Fruit fly (Drosophila melanogaster) whole organism, embryonic: ENCODE results near the gene CG44142.
A peak's percentile ranks its signal among the peaks of the same experiment; 100 is the strongest.

ENCODE experiments used
- Aef1 ChIP-seq: fragments of 200-800 bp; sonication (Bioruptor generic); IDR thresholded peaks from 3 replicates; pipeline ENCODE4 v1.3.6; 2022; ENCODE audit warnings: missing biosample characterization, missing genetic modification characterization
- Atf3 ChIP-seq: fragments of 200-800 bp; sonication (Bioruptor generic); optimal IDR thresholded peaks from 3 replicates; lab custom pipeline; 2016; ENCODE audit warnings: missing biosample characterization, missing genetic modification characterization
- CG10267 ChIP-seq: fragments of 200-800 bp; sonication (Bioruptor generic); optimal IDR thresholded peaks from 2 replicates; lab custom pipeline; 2018; ENCODE audit warnings: missing biosample characterization, mild to moderate bottlenecking, missing genetic modification characterization, moderate library complexity
- CG10543 ChIP-seq: fragments of 200-800 bp; sonication (Bioruptor generic); optimal IDR thresholded peaks from 3 replicates; lab custom pipeline; 2017; ENCODE audit warnings: missing biosample characterization, mild to moderate bottlenecking, missing genetic modification characterization, moderate library complexity
- CG10959 ChIP-seq: fragments of 200-800 bp; sonication (Bioruptor generic); IDR thresholded peaks from 2 replicates; pipeline ENCODE4 v1.3.6; 2022; ENCODE audit warnings: missing biosample characterization, missing genetic modification characterization
- CG11456 ChIP-seq: fragments of 200-800 bp; sonication (Bioruptor generic); IDR thresholded peaks from 3 replicates; pipeline ENCODE4 v1.3.6; 2022; ENCODE audit warnings: missing biosample characterization, missing genetic modification characterization
- CG11504 ChIP-seq: fragments of 200-800 bp; sonication (Bioruptor generic); optimal IDR thresholded peaks from 3 replicates; lab custom pipeline; 2019; ENCODE audit warnings: missing biosample characterization, mild to moderate bottlenecking, missing genetic modification characterization, moderate library complexity
- CG13287 ChIP-seq: fragments of 200-800 bp; sonication (Bioruptor generic); IDR thresholded peaks from 2 replicates; pipeline ENCODE4 v1.3.6; 2022; ENCODE audit warnings: missing biosample characterization, missing genetic modification characterization; ENCODE audit not compliant: partially characterized antibody
- CG14667 ChIP-seq: fragments of 200-800 bp; sonication (Bioruptor generic); IDR thresholded peaks from 2 replicates; pipeline ENCODE4 v1.3.6; 2022; ENCODE audit warnings: missing biosample characterization, missing genetic modification characterization
- CG14965 ChIP-seq: fragments of 200-800 bp; sonication (Bioruptor generic); optimal IDR thresholded peaks from 2 replicates; lab custom pipeline; 2016; ENCODE audit warnings: missing biosample characterization, missing genetic modification characterization, borderline replicate concordance
- CG1792 ChIP-seq: fragments of 200-800 bp; sonication (Bioruptor generic); optimal IDR thresholded peaks from 2 replicates; lab custom pipeline; 2016; ENCODE audit warnings: missing biosample characterization, missing genetic modification characterization
- CG1832 ChIP-seq: fragments of 200-800 bp; sonication (Bioruptor generic); optimal IDR thresholded peaks from 2 replicates; lab custom pipeline; 2017; ENCODE audit warnings: missing biosample characterization, mild to moderate bottlenecking, missing genetic modification characterization, inconsistent platforms
- CG2116 ChIP-seq: fragments of 200-800 bp; sonication (Bioruptor generic); optimal IDR thresholded peaks from 3 replicates; lab custom pipeline; 2018; ENCODE audit warnings: missing biosample characterization, mild to moderate bottlenecking, missing genetic modification characterization
- CG2120 ChIP-seq: fragments of 200-800 bp; sonication (Bioruptor generic); optimal IDR thresholded peaks from 3 replicates; lab custom pipeline; 2016; ENCODE audit warnings: missing biosample characterization, missing genetic modification characterization
- CG32532 ChIP-seq: fragments of 200-800 bp; sonication (Bioruptor generic); IDR thresholded peaks from 2 replicates; pipeline ENCODE4 v1.3.6; 2022; ENCODE audit warnings: missing biosample characterization, missing genetic modification characterization
- CG33213 ChIP-seq: fragments of 200-800 bp; sonication (Bioruptor generic); optimal IDR thresholded peaks from 3 replicates; lab custom pipeline; 2016; ENCODE audit warnings: missing biosample characterization, missing genetic modification characterization
- CG34422 ChIP-seq: fragments of 200-800 bp; sonication (Bioruptor generic); IDR thresholded peaks from 3 replicates; pipeline ENCODE4 v1.3.6; 2022; ENCODE audit warnings: missing biosample characterization, missing genetic modification characterization
- CG43689 ChIP-seq: fragments of 200-800 bp; sonication (Bioruptor generic); IDR thresholded peaks from 2 replicates; pipeline ENCODE4 v1.3.6; 2022; ENCODE audit warnings: missing biosample characterization, missing genetic modification characterization
- CG4854 ChIP-seq: fragments of 200-800 bp; sonication (Bioruptor generic); optimal IDR thresholded peaks from 2 replicates; lab custom pipeline; 2016; ENCODE audit warnings: missing biosample characterization, missing genetic modification characterization, inconsistent platforms
- CG6654 ChIP-seq: fragments of 200-800 bp; sonication (Bioruptor generic); optimal IDR thresholded peaks from 2 replicates; lab custom pipeline; 2017; ENCODE audit warnings: missing biosample characterization, mild to moderate bottlenecking, missing genetic modification characterization
- CG6854 ChIP-seq: fragments of 200-800 bp; sonication (Bioruptor generic); optimal IDR thresholded peaks from 3 replicates; lab custom pipeline; 2017; ENCODE audit warnings: missing biosample characterization, mild to moderate bottlenecking, missing genetic modification characterization
- CG7357 ChIP-seq: fragments of 200-800 bp; sonication (Bioruptor generic); IDR thresholded peaks from 3 replicates; pipeline ENCODE4 v1.3.6; 2022; ENCODE audit warnings: missing biosample characterization, missing genetic modification characterization
- CG8924 ChIP-seq: fragments of 200-800 bp; optimal IDR thresholded peaks from 3 replicates; lab custom pipeline; 2019; ENCODE audit warnings: missing biosample characterization, mild to moderate bottlenecking, missing genetic modification characterization, moderate library complexity
- CHES-1-like ChIP-seq: fragments of 200-800 bp; sonication (Bioruptor generic); optimal IDR thresholded peaks from 2 replicates; lab custom pipeline; 2016; ENCODE audit warnings: missing biosample characterization, missing genetic modification characterization
- Dek ChIP-seq: fragments of 200-800 bp; sonication (Bioruptor generic); optimal IDR thresholded peaks from 3 replicates; lab custom pipeline; 2019; ENCODE audit warnings: missing biosample characterization, mild to moderate bottlenecking, missing genetic modification characterization, moderate library complexity
- Doc2 ChIP-seq: fragments of 200-800 bp; sonication (Bioruptor generic); IDR thresholded peaks from 2 replicates; pipeline ENCODE4 v1.3.6; 2022; ENCODE audit warnings: missing biosample characterization, missing genetic modification characterization
- Fer1 ChIP-seq: fragments of 200-800 bp; sonication (Bioruptor generic); optimal IDR thresholded peaks from 2 replicates; lab custom pipeline; 2017; ENCODE audit warnings: missing biosample characterization, mild to moderate bottlenecking, missing genetic modification characterization
- HmgD ChIP-seq: fragments of 200-800 bp; sonication (Bioruptor generic); optimal IDR thresholded peaks from 3 replicates; lab custom pipeline; 2016; ENCODE audit warnings: missing biosample characterization, missing genetic modification characterization
- Hmx ChIP-seq: fragments of 200-800 bp; sonication (Bioruptor generic); optimal IDR thresholded peaks from 2 replicates; lab custom pipeline; 2016; ENCODE audit warnings: missing biosample characterization, missing genetic modification characterization
- Hr3 ChIP-seq: fragments of 200-800 bp; sonication (Bioruptor generic); optimal IDR thresholded peaks from 3 replicates; lab custom pipeline; 2016; ENCODE audit warnings: missing biosample characterization, missing genetic modification characterization
- Myb ChIP-seq: fragments of 200-800 bp; sonication (Bioruptor generic); optimal IDR thresholded peaks from 2 replicates; lab custom pipeline; 2016; ENCODE audit warnings: missing biosample characterization, missing genetic modification characterization
- NC2β ChIP-seq: fragments of 200-800 bp; sonication (Bioruptor generic); optimal IDR thresholded peaks from 2 replicates; lab custom pipeline; 2016; ENCODE audit warnings: missing biosample characterization, missing genetic modification characterization
- PHDP ChIP-seq: fragments of 200-800 bp; sonication (Bioruptor generic); optimal IDR thresholded peaks from 3 replicates; lab custom pipeline; 2018; ENCODE audit warnings: missing biosample characterization, mild to moderate bottlenecking, missing genetic modification characterization, moderate library complexity
- Rfx ChIP-seq: fragments of 200-800 bp; sonication (Bioruptor generic); IDR thresholded peaks from 2 replicates; pipeline ENCODE4 v1.3.6; 2022; ENCODE audit warnings: missing biosample characterization, missing genetic modification characterization
- Sox100B ChIP-seq: fragments of 200-800 bp; sonication (Bioruptor generic); optimal IDR thresholded peaks from 3 replicates; lab custom pipeline; 2018; ENCODE audit warnings: missing biosample characterization, mild to moderate bottlenecking, missing genetic modification characterization
- Sry-β ChIP-seq: fragments of 200-800 bp; sonication (Bioruptor generic); optimal IDR thresholded peaks from 2 replicates; lab custom pipeline; 2018; ENCODE audit warnings: missing biosample characterization, mild to moderate bottlenecking, missing genetic modification characterization, moderate library complexity
- Stat92E ChIP-seq, 3 experiments: fragments of >200 bp in 2 of 3; fragments of 200-800 bp in 1 of 3; sonication (Bioruptor generic) in 1 of 3; optimal IDR thresholded peaks; 2 replicates each; lab custom pipeline; 2017 to 2019; ENCODE audit warnings: missing biosample characterization in 3 of 3, missing genetic modification characterization in 3 of 3, mild to moderate bottlenecking in 1 of 3, moderate library complexity in 1 of 3
- Trl ChIP-seq, 3 experiments: fragments of >200 bp in 2 of 3; fragments of 200-800 bp in 1 of 3; sonication (Bioruptor generic) in 1 of 3; optimal IDR thresholded peaks; 2 replicates in 1 of 3; 3 replicates in 2 of 3; lab custom pipeline; 2016 to 2017; ENCODE audit warnings: missing biosample characterization in 1 of 3, missing genetic modification characterization in 1 of 3
- chinmo ChIP-seq: fragments of 200-800 bp; sonication (Bioruptor generic); IDR thresholded peaks from 4 replicates; pipeline ENCODE4 v1.3.6; 2022; ENCODE audit warnings: missing biosample characterization, missing genetic modification characterization; ENCODE audit not compliant: partially characterized antibody
- dpn ChIP-seq, 2 experiments: fragments of 200-800 bp; sonication (Bioruptor generic); optimal IDR thresholded peaks; 3 replicates each; lab custom pipeline; 2016; ENCODE audit warnings: missing biosample characterization in 2 of 2, missing genetic modification characterization in 2 of 2
- kah ChIP-seq: fragments of 200-800 bp; sonication (Bioruptor generic); optimal IDR thresholded peaks from 2 replicates; lab custom pipeline; 2018; ENCODE audit warnings: missing biosample characterization, mild to moderate bottlenecking, missing genetic modification characterization
- lilli ChIP-seq: fragments of 200-800 bp; sonication (Bioruptor generic); optimal IDR thresholded peaks from 3 replicates; lab custom pipeline; 2016; ENCODE audit warnings: missing biosample characterization, missing genetic modification characterization
- pita ChIP-seq: fragments of 200-800 bp; sonication (Bioruptor generic); optimal IDR thresholded peaks from 2 replicates; lab custom pipeline; 2017; ENCODE audit warnings: missing biosample characterization, mild to moderate bottlenecking, missing genetic modification characterization
- prd ChIP-seq, 3 experiments: fragments of >200 bp in 2 of 3; fragments of 200-800 bp in 1 of 3; sonication (Bioruptor generic) in 1 of 3; optimal IDR thresholded peaks in 2 of 3; IDR thresholded peaks in 1 of 3; 2 replicates in 2 of 3; 3 replicates in 1 of 3; pipeline versions ENCODE4 v1.3.6 to Lab custom; 2017 to 2022; ENCODE audit warnings: missing biosample characterization in 1 of 3, missing genetic modification characterization in 1 of 3
- pzg ChIP-seq: fragments of 200-800 bp; sonication (Bioruptor generic); optimal IDR thresholded peaks from 3 replicates; lab custom pipeline; 2018; ENCODE audit warnings: missing biosample characterization, mild to moderate bottlenecking, missing genetic modification characterization, moderate library complexity
- scrt ChIP-seq: fragments of 200-800 bp; sonication (Bioruptor generic); optimal IDR thresholded peaks from 2 replicates; lab custom pipeline; 2018; ENCODE audit warnings: missing biosample characterization, mild to moderate bottlenecking, missing genetic modification characterization, moderate library complexity
- sens ChIP-seq: fragments of 200-800 bp; sonication (Bioruptor generic); peaks from one replicate; lab custom pipeline; 2016; ENCODE audit warnings: missing biosample characterization, missing genetic modification characterization
- vvl ChIP-seq: fragments of 200-800 bp; sonication (Bioruptor generic); IDR thresholded peaks from 2 replicates; pipeline ENCODE4 v1.3.6; 2022; ENCODE audit warnings: missing biosample characterization, missing genetic modification characterization

CG44142 gene

dm6 chr3R:13264061-13264661 is 48.8 kb downstream of the CG44142 start, which contains the start of gene Ravus (continued):
- TF ChIP-seq CG10959 (GFP tag; lab: Robert Waterston, UW) = no peak
- TF ChIP-seq kah = no peak
- peak; percentile 78 for TF ChIP-seq pzg (GFP tag; lab: Kevin White, UChicago)
- peak; percentile 32 to 51 for TF ChIP-seq dpn (GFP tag; optimal IDR thresholded peaks at IDR 0.05; lab: Kevin White, UChicago)
- TF ChIP-seq CG13287 = no peak
- TF ChIP-seq CG7357 = peak; percentile 56; the same call in 2 of the 3 replicates
- TF ChIP-seq CG1832 (GFP tag; lab: Kevin White, UChicago) = no peak
- peak; percentile 70 for TF ChIP-seq CG2120 (GFP tag; lab: Kevin White, UChicago)
- 0 out of 3 replicates have a peak, but pooled peaks have one; percentile 29 for TF ChIP-seq Aef1 (GFP tag; lab: Robert Waterston, UW)
- TF ChIP-seq CG4854 = peak; percentile 28
- TF ChIP-seq CG2116 (GFP tag; lab: Kevin White, UChicago) = peak; percentile 83
- TF ChIP-seq chinmo (GFP tag; lab: Robert Waterston, UW) = no peak
- TF ChIP-seq HmgD (GFP tag; lab: Kevin White, UChicago) = peak; percentile 52
- TF ChIP-seq CG34422 = 0 out of 3 replicates have a peak, but pooled peaks have one; percentile 40
- 0 out of 3 replicates have a peak, but pooled peaks have one; percentile 55 for TF ChIP-seq CG11456
- TF ChIP-seq CG10543 (GFP tag; lab: Kevin White, UChicago) = no peak
- peak; percentile 39 for TF ChIP-seq PHDP (tag; lab: Kevin White, UChicago)
- TF ChIP-seq CG14965 = no peak
- peak; percentile 70 for TF ChIP-seq lilli (GFP tag; lab: Kevin White, UChicago)
- TF ChIP-seq Sry-β (GFP tag; lab: Kevin White, UChicago) = no peak
- TF ChIP-seq Trl (optimal IDR thresholded peaks at IDR 0.05; lab: Kevin White, UChicago) = no peak
- TF ChIP-seq Trl (GFP tag; optimal IDR thresholded peaks at IDR 0.05; lab: Kevin White, UChicago) = peak; percentile 37
- no peak for TF ChIP-seq CG6654
- no peak for TF ChIP-seq pita (GFP tag; lab: Kevin White, UChicago)
- TF ChIP-seq Myb = peak; percentile 65
- no peak for TF ChIP-seq prd (optimal IDR thresholded peaks at IDR 0.05; lab: Kevin White, UChicago)
- peak; percentile 58; the same call in 2 of the 3 replicates for TF ChIP-seq prd (GFP tag; IDR thresholded peaks at IDR 0.05; lab: Robert Waterston, UW)
- TF ChIP-seq CG10267 (tag; lab: Kevin White, UChicago) = peak; percentile 61
- no peak for TF ChIP-seq CG11504 (tag; lab: Kevin White, UChicago)
- TF ChIP-seq Sox100B (GFP tag; lab: Kevin White, UChicago) = no peak
- peak; percentile 20 for TF ChIP-seq Hmx (GFP tag; lab: Kevin White, UChicago)
- peak; percentile 54; the same call in 1 of the 2 replicates for TF ChIP-seq Rfx (GFP tag; lab: Robert Waterston, UW)
- TF ChIP-seq scrt = peak; percentile 11
- peak; percentile 89 for TF ChIP-seq sens
- peak; percentile 55 for TF ChIP-seq Hr3 (GFP tag; lab: Kevin White, UChicago)
- TF ChIP-seq CG14667 = peak; percentile 41; the same call in 1 of the 2 replicates
- TF ChIP-seq CG1792 (GFP tag; lab: Kevin White, UChicago) = peak; percentile 19
- no peak for TF ChIP-seq CG6854
- TF ChIP-seq Doc2 (GFP tag; lab: Robert Waterston, UW) = no peak
- peak; percentile 48 for TF ChIP-seq Fer1
- no peak for TF ChIP-seq CG43689
- peak in 1 of 3 experiments; percentile 26 for TF ChIP-seq Stat92E (GFP tag; optimal IDR thresholded peaks at IDR 0.05; lab: Kevin White, UChicago)
- peak; percentile 47 for TF ChIP-seq CG33213 (GFP tag; lab: Kevin White, UChicago)
- 0 out of 2 replicates have a peak, but pooled peaks have one; percentile 19 for TF ChIP-seq vvl (GFP tag; lab: Robert Waterston, UW)
- peak; percentile 52 for TF ChIP-seq CHES-1-like (GFP tag; lab: Kevin White, UChicago)
- no peak for TF ChIP-seq Atf3 (GFP tag; lab: Kevin White, UChicago)
- TF ChIP-seq CG32532 (GFP tag; lab: Robert Waterston, UW) = peak; percentile 53
- no peak for TF ChIP-seq Dek
- peak; percentile 23 for TF ChIP-seq NC2β (GFP tag; lab: Kevin White, UChicago)
- peak; percentile 64 for TF ChIP-seq CG8924 (tag; lab: Kevin White, UChicago)
